Fruit fly (Drosophila melanogaster) whole organism, larva: ENCODE data around the gene CG13995.

Experiments used
- noc ChIP-seq: fragments of 200-800 bp; sonication (Bioruptor generic); optimal IDR thresholded peaks from 3 replicates; lab custom pipeline; 2019; ENCODE audit warnings: missing biosample characterization, mild to moderate bottlenecking, missing genetic modification characterization, moderate library complexity

The CG13995 gene

DNA sequence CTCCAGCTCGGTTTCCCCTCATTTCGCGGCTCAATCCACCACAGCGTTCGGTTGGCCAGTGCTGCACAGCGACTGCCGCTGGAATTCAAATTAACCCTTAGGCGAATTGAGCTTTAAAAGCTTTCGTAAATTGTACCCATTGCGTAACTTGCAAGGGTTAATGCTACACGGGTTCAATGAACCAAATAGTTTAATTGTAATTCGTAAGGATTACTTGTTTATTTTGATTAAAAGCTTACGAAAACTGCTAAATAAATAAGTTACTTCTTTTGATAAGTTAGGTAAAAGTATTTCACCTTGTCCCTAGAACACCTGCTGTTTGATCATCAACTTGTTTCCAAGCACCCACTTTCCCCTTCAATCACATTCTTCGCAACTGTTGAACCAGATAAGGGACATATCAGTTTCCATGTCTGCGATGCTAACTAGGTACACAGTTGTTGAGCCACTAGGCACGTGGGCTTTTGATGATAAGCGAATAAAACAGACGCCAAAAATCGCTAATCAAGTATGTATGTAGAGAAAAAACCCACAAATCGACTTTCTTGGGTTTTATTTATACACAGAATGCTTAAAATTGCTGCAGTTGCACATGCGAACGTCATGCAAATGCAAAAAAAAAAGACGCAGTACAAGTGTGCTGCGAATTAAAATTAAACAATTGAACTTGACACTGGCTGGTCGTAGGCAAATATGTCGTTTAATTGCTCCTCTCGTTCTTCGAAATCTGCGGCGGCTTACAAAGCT lies 8.0 kb upstream of the CG13995 start, which contains the start of gene Pfas:
TSS of gene Pfas (minus strand) at position 79 of the 747 bp plus-strand sequence.
- peak; percentile 80 for TF ChIP-seq noc (tag; lab: Kevin White, UChicago)

DNA sequence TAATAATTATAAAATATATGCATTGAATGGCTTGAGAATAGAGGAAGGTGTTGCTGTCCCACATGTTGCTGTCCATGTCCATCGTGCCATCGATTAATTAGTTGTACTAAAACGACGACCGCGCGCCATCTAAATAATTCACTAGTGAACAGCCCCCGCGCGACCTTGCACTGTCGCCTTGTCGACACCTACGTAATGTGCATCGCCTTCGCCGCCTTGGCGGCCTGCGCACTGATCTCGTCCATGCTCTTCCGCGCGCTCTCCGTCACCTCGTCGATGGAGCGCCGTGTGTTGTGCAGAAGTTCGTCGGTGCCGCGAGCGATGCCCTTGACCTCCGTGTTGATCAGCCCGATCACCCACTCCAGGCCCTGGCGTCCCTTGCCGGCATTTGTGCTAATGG lies 7.2 kb upstream of the CG13995 start:
- no peak for TF ChIP-seq noc (tag; lab: Kevin White, UChicago)

DNA sequence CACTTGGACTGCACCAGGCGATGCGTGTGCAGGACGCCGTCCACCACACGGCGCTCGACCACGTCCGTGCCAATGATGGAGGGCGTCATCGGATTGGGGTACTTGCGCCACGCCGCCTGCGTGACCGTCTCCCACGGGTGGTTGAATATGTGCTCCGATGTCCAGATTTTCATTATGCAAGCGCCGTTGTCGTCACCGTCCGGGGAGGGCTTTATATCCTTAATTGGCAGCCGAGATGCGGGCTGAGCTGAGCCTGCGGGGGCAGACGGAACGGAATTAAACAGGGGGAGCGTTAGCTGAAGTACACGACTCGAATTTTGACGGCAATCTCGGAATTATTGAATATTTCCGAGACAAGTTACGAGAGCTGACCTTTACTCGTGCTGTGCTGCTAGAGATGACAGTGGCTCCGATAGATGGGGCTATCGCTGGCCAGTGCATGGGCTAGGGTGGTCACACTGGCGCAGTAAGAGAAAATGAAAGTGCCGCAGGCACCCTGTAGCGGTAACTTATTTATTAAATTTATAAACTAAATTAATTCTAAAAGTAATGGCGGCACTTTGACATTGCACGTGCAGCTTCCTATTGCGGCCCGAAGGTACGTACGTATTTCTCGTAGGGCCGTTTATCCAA lies 6.5 kb upstream of the CG13995 start, which contains the start of gene IPIP:
TSS of gene IPIP (plus strand) at position 475 of the 633 bp plus-strand sequence.
- no peak for TF ChIP-seq noc (tag; lab: Kevin White, UChicago)

DNA sequence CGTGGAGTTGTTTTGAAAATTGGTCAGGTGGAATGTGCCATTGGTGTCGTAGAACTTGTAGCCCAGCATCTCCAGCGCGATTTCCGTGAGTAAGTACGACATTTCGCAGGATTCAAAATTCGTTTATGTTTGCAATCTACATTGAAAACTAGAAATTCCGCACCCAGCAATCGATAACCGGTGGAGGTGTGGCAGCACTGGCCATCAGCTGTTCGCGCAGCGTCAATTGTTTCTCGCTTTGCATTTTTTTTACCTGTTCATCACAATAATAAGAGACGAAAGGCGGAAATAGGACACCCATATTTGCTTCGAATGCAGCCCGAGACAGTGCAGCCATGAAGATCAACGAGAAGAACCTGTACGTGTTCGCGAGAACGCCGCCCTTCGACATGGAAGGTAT lies 5.6 kb upstream of the CG13995 start, which contains the start of the genes CG34179 and slmo:
TSS of gene CG34179 (minus strand) at position 165 of the 400 bp plus-strand sequence.
TSS of gene slmo (minus strand) at position 165 of the 400 bp plus-strand sequence.
- TF ChIP-seq noc (tag; lab: Kevin White, UChicago), result no peak

DNA sequence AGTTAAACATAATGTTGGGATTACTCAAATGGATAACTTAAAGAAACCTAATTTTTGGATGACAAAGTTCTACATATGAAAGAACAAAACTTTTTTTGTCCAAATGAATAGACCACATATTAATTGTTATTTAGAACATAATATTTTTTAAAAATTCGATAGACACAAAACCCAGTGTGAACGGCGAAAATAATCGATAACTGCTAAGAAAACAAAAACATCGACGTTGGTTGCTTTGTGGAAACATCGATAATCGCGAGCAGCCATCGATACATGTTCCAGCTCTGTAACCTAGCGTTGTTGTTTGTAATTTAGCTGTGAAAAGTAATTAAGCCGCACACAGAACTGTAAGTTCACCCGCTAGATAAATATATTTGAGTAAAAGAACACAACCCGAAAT lies 3.5 kb upstream of the CG13995 start, which contains the start of gene CG9135:
TSS of gene CG9135 (plus strand) at position 226 of the 400 bp plus-strand sequence.
- TF ChIP-seq noc (tag; lab: Kevin White, UChicago), result no peak

DNA sequence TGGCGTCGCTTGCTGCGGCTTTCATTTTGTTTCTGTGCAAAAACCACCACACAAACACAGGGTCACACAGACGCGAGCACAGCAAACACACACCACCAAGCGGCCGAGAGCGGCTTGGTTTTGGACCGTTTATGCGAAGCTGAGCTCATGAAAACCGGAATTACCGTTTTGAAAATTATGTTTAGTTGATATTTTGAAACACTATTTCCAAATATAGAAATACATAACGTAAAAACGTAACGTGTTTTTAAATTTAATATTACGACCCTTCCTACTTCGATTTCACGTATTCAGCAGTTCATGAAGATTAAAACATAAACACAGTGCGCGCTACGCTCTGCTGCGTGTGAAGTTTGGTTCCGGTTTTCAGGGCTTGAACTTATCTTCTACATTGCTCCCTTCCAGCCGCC lies 2.9 kb upstream of the CG13995 start:
- TF ChIP-seq noc (tag; lab: Kevin White, UChicago), result peak; percentile 95

DNA sequence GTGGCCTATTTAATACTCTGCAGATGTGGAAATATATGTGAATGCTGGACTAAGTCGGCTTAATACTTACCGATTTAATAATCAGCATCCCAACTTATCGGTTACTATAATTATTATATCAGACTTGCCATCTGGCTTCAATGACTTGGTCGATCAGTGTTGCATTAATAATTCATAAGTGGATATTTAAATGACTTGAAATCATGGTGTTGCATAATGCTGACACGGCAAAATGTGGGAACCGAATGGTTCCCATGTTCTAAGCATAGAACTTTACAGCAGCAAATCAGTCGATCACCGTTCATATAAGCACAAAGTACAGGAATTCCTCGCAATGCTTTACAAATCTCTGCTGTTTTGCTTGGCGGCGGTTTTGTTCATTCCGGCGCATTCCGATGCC lies 6.1 kb downstream of the CG13995 start, which contains the start of gene CG34180:
TSS of gene CG34180 (plus strand) at position 301 of the 400 bp plus-strand sequence.
- TF ChIP-seq noc (tag; lab: Kevin White, UChicago), result no peak

DNA sequence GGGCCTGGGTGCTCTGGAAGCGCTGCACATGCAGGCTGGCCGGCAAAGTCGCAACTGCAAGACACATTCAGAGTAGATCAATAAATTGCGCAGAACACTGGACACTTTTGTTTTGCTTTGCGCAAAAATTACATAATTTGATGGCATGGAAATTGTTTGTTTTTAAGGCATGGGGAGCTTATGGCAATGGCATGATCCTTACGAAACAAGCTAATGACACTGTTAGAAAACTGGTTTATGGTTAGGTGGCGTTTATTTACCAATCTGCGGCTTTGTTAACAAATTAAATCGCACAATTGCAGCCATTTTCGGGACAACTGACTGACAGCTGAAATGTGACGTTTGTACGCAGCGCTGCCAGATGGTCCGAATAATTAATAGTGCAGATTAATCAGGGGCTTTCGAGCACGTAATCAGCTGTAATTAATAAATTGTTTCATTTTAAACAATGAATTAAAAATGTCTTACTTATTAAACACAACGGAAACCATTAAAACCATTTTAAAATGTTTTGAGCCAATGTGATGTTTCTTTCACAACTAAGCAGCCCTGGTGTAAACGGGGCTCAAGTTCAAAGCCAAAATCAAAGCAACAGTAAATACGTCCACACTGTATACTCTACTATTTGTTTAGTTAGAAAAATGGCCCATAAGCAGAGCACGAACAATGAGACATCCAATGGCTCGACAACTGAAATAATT lies 8.4 kb downstream of the CG13995 start, which contains the start of the genes ND-51 and CG13994:
TSS of gene ND-51 (minus strand) at position 376 of the 701 bp plus-strand sequence.
TSS of gene CG13994 (plus strand) at position 608 of the 701 bp plus-strand sequence.
- TF ChIP-seq noc (tag; lab: Kevin White, UChicago), result no peak

DNA sequence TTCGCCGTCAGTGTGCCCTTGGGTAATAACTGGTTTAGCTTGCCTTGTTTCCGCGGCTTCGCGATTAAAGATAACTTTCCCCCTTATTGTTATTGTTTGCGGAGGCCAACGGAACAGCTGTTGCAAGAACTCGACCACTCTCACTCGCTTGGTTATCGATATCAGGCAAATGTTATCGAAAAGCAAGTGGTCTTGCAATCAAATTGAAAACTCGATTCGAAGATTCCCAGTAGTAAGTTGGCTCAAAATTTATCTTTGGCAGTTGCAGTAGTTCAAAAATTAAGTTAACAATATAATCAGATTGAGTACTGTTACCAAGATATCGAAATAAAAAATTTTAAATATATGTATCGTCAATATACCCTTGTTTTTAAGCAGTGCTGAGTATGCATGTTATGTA lies 11.7 kb downstream of the CG13995 start, which contains the start of the genes Fbw5 and CG9147:
TSS of gene Fbw5 (minus strand) at position 131 of the 400 bp plus-strand sequence.
TSS of gene CG9147 (plus strand) at position 175 of the 400 bp plus-strand sequence.
- TF ChIP-seq noc (tag; lab: Kevin White, UChicago), result peak; percentile 99

DNA sequence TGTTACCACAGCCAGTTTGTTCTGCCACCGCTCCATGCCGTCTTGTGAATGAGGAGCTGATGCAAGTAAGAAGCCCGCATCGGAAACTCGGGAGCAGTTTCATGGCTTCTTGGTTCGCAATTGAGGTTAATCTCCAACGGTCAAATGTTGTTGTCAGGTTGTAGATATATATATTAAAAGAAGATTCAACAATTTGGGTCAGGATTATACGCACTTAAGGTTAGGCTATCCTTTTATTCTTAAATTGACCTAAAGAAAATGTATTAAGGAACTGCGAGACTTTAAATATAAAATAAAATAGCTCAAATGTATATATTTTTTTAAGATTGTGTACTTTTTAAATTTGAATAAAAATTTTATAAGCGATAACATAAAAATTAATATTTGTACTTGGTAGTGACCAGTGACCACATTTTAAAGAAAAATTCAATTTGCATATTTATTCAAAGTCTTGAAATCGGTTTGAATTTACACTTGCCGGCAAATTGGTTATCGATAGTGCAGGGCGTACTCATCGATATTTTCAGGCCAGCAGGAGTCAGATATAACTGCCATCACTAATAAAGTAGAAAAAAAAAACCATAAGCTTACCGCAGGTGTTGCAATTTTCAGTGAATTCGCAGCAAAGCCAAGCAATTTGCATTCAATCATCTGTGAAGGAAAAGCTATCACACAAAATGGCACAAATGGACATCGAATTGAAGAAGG lies 14.6 kb downstream of the CG13995 start, which contains the start of the genes CG9150 and Pfdn1:
TSS of gene CG9150 (minus strand) at position 51 of the 708 bp plus-strand sequence.
TSS of gene Pfdn1 (plus strand) at position 536 of the 708 bp plus-strand sequence.
- TF ChIP-seq noc (tag; lab: Kevin White, UChicago), result no peak

DNA sequence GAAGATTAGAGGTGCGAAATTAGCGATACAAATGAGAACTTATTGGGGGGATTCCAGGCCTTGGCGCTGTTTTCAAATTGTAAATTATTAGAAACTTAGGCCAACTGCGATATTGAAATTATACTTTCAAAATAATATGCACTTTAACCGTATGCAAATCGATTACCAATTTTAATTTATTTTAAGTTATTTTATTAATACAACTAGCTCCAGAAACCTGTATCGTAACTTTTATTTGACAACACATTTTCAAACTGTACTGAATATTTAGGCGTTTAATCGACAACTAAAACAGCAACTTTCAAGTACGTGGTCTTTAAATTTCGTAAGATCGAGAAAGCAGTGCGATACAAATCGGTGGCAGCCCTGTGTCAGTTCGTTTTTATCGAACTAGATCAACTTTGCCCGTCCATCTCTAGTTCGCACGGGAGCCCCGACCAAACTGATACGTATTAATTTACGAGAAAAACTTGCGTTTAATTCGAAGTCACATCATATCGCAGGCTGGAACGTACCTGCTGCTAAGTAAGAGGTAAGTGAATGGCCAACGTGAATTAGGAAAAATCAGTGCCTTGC lies 16.6 kb downstream of the CG13995 start, which contains the start of the genes CG9154 and Kr-h2:
TSS of gene CG9154 (minus strand) at position 31 of the 576 bp plus-strand sequence.
TSS of gene Kr-h2 (plus strand) at position 335 of the 576 bp plus-strand sequence.
- TF ChIP-seq noc (tag; lab: Kevin White, UChicago), result no peak

DNA sequence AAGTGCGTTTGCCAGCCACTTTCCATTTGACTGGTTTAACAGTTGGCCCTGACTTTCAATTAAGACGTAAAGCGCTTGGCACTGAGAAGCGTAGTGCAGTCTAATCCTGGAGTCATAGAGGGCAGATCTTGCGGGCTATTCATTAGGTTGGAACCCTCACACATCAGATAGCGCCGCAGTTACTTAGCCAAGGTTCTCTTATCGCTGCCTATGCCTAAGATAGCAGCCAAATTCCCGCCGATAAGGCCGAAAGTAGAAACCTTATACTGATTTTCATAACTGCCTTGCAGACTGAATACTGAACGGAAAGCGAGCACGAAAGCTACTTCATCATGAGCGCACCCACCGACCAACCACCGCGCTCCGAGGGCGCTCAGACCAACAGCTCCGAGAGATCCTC lies 18.0 kb downstream of the CG13995 start:
- TF ChIP-seq noc (tag; lab: Kevin White, UChicago), result no peak

DNA sequence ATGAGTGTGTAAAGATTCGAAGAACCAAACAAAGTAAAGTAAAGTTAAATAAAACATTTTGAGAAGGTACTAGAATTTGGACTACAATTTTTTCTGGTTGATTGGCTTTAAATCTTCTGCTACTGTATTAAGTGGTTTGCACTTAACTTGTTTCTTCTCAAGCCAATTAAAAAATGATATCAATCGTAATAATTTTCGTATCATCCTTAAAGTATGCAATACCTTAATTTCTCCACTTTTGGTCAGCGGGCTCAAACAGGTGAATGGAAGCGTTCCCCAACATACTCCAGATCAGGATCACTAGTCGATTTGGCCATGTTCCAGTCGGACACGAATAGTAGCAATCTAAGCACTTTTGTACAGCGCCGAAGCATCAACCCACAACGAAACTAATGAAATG lies 19.8 kb downstream of the CG13995 start:
- TF ChIP-seq noc (tag; lab: Kevin White, UChicago), result no peak

DNA sequence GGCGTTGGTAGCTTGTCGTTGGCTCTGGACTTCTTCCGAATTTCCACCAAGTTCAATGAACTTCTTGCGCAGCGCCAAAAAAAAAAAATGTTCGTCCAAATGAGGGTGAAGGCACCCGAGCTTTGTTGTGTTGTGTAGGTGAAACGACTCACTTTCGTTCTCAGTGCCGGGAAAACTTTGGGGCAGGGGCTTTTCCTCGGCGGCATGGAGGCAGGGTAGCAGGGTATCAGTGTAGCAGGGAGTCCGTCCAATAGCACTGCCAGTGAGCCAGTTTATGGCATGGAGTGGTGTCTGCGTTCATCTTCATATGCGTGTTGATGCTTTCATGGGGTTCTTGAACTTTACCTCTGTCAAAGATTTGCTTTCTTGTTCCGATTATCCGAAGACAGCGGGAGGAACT lies 20.2 kb downstream of the CG13995 start:
- no peak for TF ChIP-seq noc (tag; lab: Kevin White, UChicago)
